Fruit fly (Drosophila melanogaster): ENCODE measurements around the gene ush.

DNA sequence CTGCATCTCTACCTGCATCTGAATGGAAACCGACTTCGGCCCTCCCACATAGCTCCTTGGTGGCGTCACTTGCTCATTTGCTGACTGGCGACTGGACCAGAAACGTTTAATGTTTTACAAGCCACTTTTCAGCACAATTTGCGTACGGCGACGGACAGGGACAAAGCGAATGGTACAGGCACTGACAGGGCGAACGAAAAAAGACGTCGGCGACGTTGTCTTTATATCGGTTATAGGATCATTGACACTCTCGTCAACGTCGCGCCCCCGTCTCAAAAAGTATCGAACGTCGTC, 42.5 kb downstream of the ush start:
- TF ChIP-seq psq (optimal IDR thresholded peaks at IDR 0.05), result no peak
- no peak for TF ChIP-seq CG8478 (optimal IDR thresholded peaks at IDR 0.05)
- no peak for TF ChIP-seq usp (GFP tag; optimal IDR thresholded peaks at IDR 0.05)
- no peak for TF ChIP-seq Dll (optimal IDR thresholded peaks at IDR 0.05)
- TF ChIP-seq EcR (GFP tag; optimal IDR thresholded peaks at IDR 0.05), result no peak
- no peak for TF ChIP-seq pan (optimal IDR thresholded peaks at IDR 0.05)
